Fruit fly (Drosophila melanogaster) whole organism, embryonic: ENCODE data around the gene ddbt.

Experiments
- B-H1 ChIP-seq: fragments of 200-800 bp; sonication (Bioruptor generic); IDR thresholded peaks from 3 replicates; pipeline ENCODE4 v1.3.6; 2022; ENCODE audit warnings: missing biosample characterization, missing genetic modification characterization
- C15 ChIP-seq: fragments of 200-800 bp; sonication (Bioruptor generic); IDR thresholded peaks from 3 replicates; pipeline ENCODE4 v1.3.6; 2022; ENCODE audit warnings: missing biosample characterization, missing genetic modification characterization
- CG1024 ChIP-seq: fragments of 200-800 bp; sonication (Bioruptor generic); IDR thresholded peaks from 2 replicates; pipeline ENCODE4 v1.3.6; 2022; ENCODE audit warnings: missing biosample characterization, missing genetic modification characterization
- CG10959 ChIP-seq: fragments of 200-800 bp; sonication (Bioruptor generic); IDR thresholded peaks from 2 replicates; pipeline ENCODE4 v1.3.6; 2022; ENCODE audit warnings: missing biosample characterization, missing genetic modification characterization
- CG10979 ChIP-seq: fragments of 200-800 bp; sonication (Bioruptor generic); optimal IDR thresholded peaks from 2 replicates; lab custom pipeline; 2018; ENCODE audit warnings: missing biosample characterization, mild to moderate bottlenecking, missing genetic modification characterization, moderate library complexity
- CG11456 ChIP-seq: fragments of 200-800 bp; sonication (Bioruptor generic); IDR thresholded peaks from 3 replicates; pipeline ENCODE4 v1.3.6; 2022; ENCODE audit warnings: missing biosample characterization, missing genetic modification characterization
- CG12155 ChIP-seq: fragments of 200-800 bp; sonication (Bioruptor generic); optimal IDR thresholded peaks from 3 replicates; lab custom pipeline; 2016; ENCODE audit warnings: missing biosample characterization, missing genetic modification characterization
- CG14014 ChIP-seq: fragments of 200-800 bp; sonication (Bioruptor generic); IDR thresholded peaks from 2 replicates; pipeline ENCODE4 v1.3.6; 2022; ENCODE audit warnings: missing biosample characterization, missing genetic modification characterization
- CG16815 ChIP-seq: fragments of 200-800 bp; sonication (Bioruptor generic); optimal IDR thresholded peaks from 3 replicates; lab custom pipeline; 2017; ENCODE audit warnings: missing biosample characterization, mild to moderate bottlenecking, missing genetic modification characterization
- CG18262 ChIP-seq: fragments of 200-800 bp; optimal IDR thresholded peaks from 3 replicates; lab custom pipeline; 2019; ENCODE audit warnings: missing biosample characterization, mild to moderate bottlenecking, missing genetic modification characterization, moderate library complexity
- CG2199 ChIP-seq: fragments of 200-800 bp; sonication (Bioruptor generic); IDR thresholded peaks from 3 replicates; pipeline ENCODE4 v1.3.6; 2022; ENCODE audit warnings: missing biosample characterization, missing genetic modification characterization
- CG31224 ChIP-seq: fragments of 200-800 bp; sonication (Bioruptor generic); IDR thresholded peaks from 2 replicates; pipeline ENCODE4 v1.3.6; 2022; ENCODE audit warnings: missing biosample characterization, missing genetic modification characterization
- CG33213 ChIP-seq: fragments of 200-800 bp; sonication (Bioruptor generic); optimal IDR thresholded peaks from 3 replicates; lab custom pipeline; 2016; ENCODE audit warnings: missing biosample characterization, missing genetic modification characterization
- CG4854 ChIP-seq: fragments of 200-800 bp; sonication (Bioruptor generic); optimal IDR thresholded peaks from 2 replicates; lab custom pipeline; 2016; ENCODE audit warnings: missing biosample characterization, missing genetic modification characterization, inconsistent platforms
- CG6254 ChIP-seq: fragments of 200-800 bp; sonication (Bioruptor generic); optimal IDR thresholded peaks from 3 replicates; lab custom pipeline; 2017; ENCODE audit warnings: mild to moderate bottlenecking, missing biosample characterization, missing genetic modification reagents, missing genetic modification characterization
- CG7357 ChIP-seq: fragments of 200-800 bp; sonication (Bioruptor generic); IDR thresholded peaks from 3 replicates; pipeline ENCODE4 v1.3.6; 2022; ENCODE audit warnings: missing biosample characterization, missing genetic modification characterization
- CG7839 ChIP-seq: fragments of 200-800 bp; sonication (Bioruptor generic); optimal IDR thresholded peaks from 3 replicates; lab custom pipeline; 2018; ENCODE audit warnings: missing biosample characterization, mild to moderate bottlenecking, missing genetic modification characterization, moderate library complexity
- CG8944 ChIP-seq: fragments of 200-800 bp; sonication (Bioruptor generic); optimal IDR thresholded peaks from 3 replicates; lab custom pipeline; 2016; ENCODE audit warnings: missing biosample characterization, missing genetic modification characterization
- CG9215 ChIP-seq: fragments of 200-800 bp; sonication (Bioruptor generic); IDR thresholded peaks from 2 replicates; pipeline ENCODE4 v1.3.6; 2022; ENCODE audit warnings: missing biosample characterization, missing genetic modification characterization
- CG9876 ChIP-seq: fragments of 200-800 bp; sonication (Bioruptor generic); optimal IDR thresholded peaks from 2 replicates; lab custom pipeline; 2016; ENCODE audit warnings: missing biosample characterization, missing genetic modification characterization
- CkIIα-i1 ChIP-seq: fragments of 200-800 bp; sonication (Bioruptor generic); IDR thresholded peaks from 2 replicates; pipeline ENCODE4 v1.3.6; 2022; ENCODE audit warnings: missing biosample characterization, missing genetic modification characterization
- CrebB ChIP-seq: fragments of 200-800 bp; sonication (Bioruptor generic); optimal IDR thresholded peaks from 3 replicates; lab custom pipeline; 2018; ENCODE audit warnings: missing biosample characterization, mild to moderate bottlenecking, missing genetic modification characterization
- Dad ChIP-seq: fragments of 200-800 bp; sonication (Bioruptor generic); optimal IDR thresholded peaks from 3 replicates; lab custom pipeline; 2016; ENCODE audit warnings: missing biosample characterization, missing genetic modification characterization
- Dek ChIP-seq: fragments of 200-800 bp; sonication (Bioruptor generic); optimal IDR thresholded peaks from 3 replicates; lab custom pipeline; 2019; ENCODE audit warnings: missing biosample characterization, mild to moderate bottlenecking, missing genetic modification characterization, moderate library complexity
- Dref ChIP-seq: fragments of 200-800 bp; sonication (Bioruptor generic); IDR thresholded peaks from 2 replicates; pipeline ENCODE4 v1.3.6; 2022; ENCODE audit warnings: missing biosample characterization, missing genetic modification characterization
- H15 ChIP-seq: fragments of 200-800 bp; sonication (Bioruptor generic); IDR thresholded peaks from 3 replicates; pipeline ENCODE4 v1.3.6; 2022; ENCODE audit warnings: missing biosample characterization, missing genetic modification characterization
- Hr51 ChIP-seq, 2 experiments: fragments of 200-800 bp; sonication (Bioruptor generic); optimal IDR thresholded peaks; 2 replicates in 1 of 2; 3 replicates in 1 of 2; lab custom pipeline; 2016 to 2018; ENCODE audit warnings: missing biosample characterization in 2 of 2, missing genetic modification characterization in 2 of 2, mild to moderate bottlenecking in 1 of 2, moderate library complexity in 1 of 2
- Mes4 ChIP-seq: fragments of 200-800 bp; sonication (Bioruptor generic); optimal IDR thresholded peaks from 2 replicates; lab custom pipeline; 2016; ENCODE audit warnings: missing biosample characterization, missing genetic modification characterization
- Sox100B ChIP-seq: fragments of 200-800 bp; sonication (Bioruptor generic); optimal IDR thresholded peaks from 3 replicates; lab custom pipeline; 2018; ENCODE audit warnings: missing biosample characterization, mild to moderate bottlenecking, missing genetic modification characterization
- Stat92E ChIP-seq, 3 experiments: fragments of >200 bp in 2 of 3; fragments of 200-800 bp in 1 of 3; sonication (Bioruptor generic) in 1 of 3; optimal IDR thresholded peaks; 2 replicates each; lab custom pipeline; 2017 to 2019; ENCODE audit warnings: missing biosample characterization in 3 of 3, missing genetic modification characterization in 3 of 3, mild to moderate bottlenecking in 1 of 3, moderate library complexity in 1 of 3
- Taf1 ChIP-seq: fragments of 200-800 bp; sonication (Bioruptor generic); IDR thresholded peaks from 2 replicates; pipeline ENCODE4 v1.3.6; 2022; ENCODE audit warnings: missing biosample characterization, missing genetic modification characterization
- br ChIP-seq: fragments of >200 bp; optimal IDR thresholded peaks from 2 replicates; lab custom pipeline; 2017
- cato ChIP-seq: fragments of 200-800 bp; sonication (Bioruptor generic); optimal IDR thresholded peaks from 2 replicates; lab custom pipeline; 2016; ENCODE audit warnings: missing biosample characterization, missing genetic modification characterization, borderline replicate concordance
- croc ChIP-seq: fragments of 200-800 bp; sonication (Bioruptor generic); conservative IDR thresholded peaks from 3 replicates; pipeline ENCODE4 v1.3.6; 2022; ENCODE audit warnings: missing biosample characterization, missing genetic modification characterization
- dimm ChIP-seq: fragments of 200-800 bp; sonication (Bioruptor generic); IDR thresholded peaks from 2 replicates; pipeline ENCODE4 v1.3.6; 2022; ENCODE audit warnings: missing biosample characterization, missing genetic modification characterization
- gcm ChIP-seq: fragments of 200-800 bp; sonication (Bioruptor generic); optimal IDR thresholded peaks from 2 replicates; lab custom pipeline; 2019; ENCODE audit warnings: missing biosample characterization, mild to moderate bottlenecking, missing genetic modification characterization, moderate library complexity
- hkb ChIP-seq, 2 experiments: fragments of 200-800 bp in 1 of 2; fragments of >200 bp in 1 of 2; sonication (Bioruptor generic) in 1 of 2; IDR thresholded peaks in 1 of 2; optimal IDR thresholded peaks in 1 of 2; 2 replicates each; pipeline versions ENCODE4 v1.3.6 to Lab custom; 2017 to 2022; ENCODE audit warnings: missing biosample characterization in 1 of 2, missing genetic modification characterization in 1 of 2
- jigr1 ChIP-seq: fragments of 200-800 bp; sonication (Bioruptor generic); IDR thresholded peaks from 3 replicates; pipeline ENCODE4 v1.3.6; 2022; ENCODE audit warnings: missing biosample characterization, missing genetic modification characterization
- kay ChIP-seq: fragments of 200-800 bp; sonication (Bioruptor generic); optimal IDR thresholded peaks from 2 replicates; lab custom pipeline; 2016; ENCODE audit warnings: missing biosample characterization, missing genetic modification characterization
- mld ChIP-seq: fragments of 200-800 bp; sonication (Bioruptor generic); IDR thresholded peaks from 3 replicates; pipeline ENCODE4 v1.3.6; 2022; ENCODE audit warnings: missing biosample characterization, missing genetic modification characterization; ENCODE audit not compliant: partially characterized antibody
- nerfin-1 ChIP-seq: fragments of 200-800 bp; sonication (Bioruptor generic); optimal IDR thresholded peaks from 3 replicates; lab custom pipeline; 2019; ENCODE audit warnings: missing biosample characterization, mild to moderate bottlenecking, missing genetic modification characterization, moderate library complexity
- peb ChIP-seq: fragments of 200-800 bp; sonication (Bioruptor generic); IDR thresholded peaks from 2 replicates; pipeline ENCODE4 v1.3.6; 2022; ENCODE audit warnings: missing biosample characterization, missing genetic modification characterization
- pho ChIP-seq: fragments of 200-800 bp; sonication (Bioruptor generic); optimal IDR thresholded peaks from 2 replicates; lab custom pipeline; 2016; ENCODE audit warnings: missing biosample characterization, missing genetic modification characterization
- schlank ChIP-seq: fragments of 200-800 bp; sonication (Bioruptor generic); optimal IDR thresholded peaks from 2 replicates; lab custom pipeline; 2018; ENCODE audit warnings: missing biosample characterization, mild to moderate bottlenecking, missing genetic modification characterization
- sim ChIP-seq: fragments of 200-800 bp; sonication (Bioruptor generic); IDR thresholded peaks from 2 replicates; pipeline ENCODE4 v1.3.6; 2022; ENCODE audit warnings: missing biosample characterization, missing genetic modification characterization
- sob ChIP-seq: fragments of 200-800 bp; sonication (Bioruptor generic); IDR thresholded peaks from 2 replicates; pipeline ENCODE4 v1.3.6; 2022; ENCODE audit warnings: missing biosample characterization, missing genetic modification characterization
- sug ChIP-seq: fragments of 200-800 bp; optimal IDR thresholded peaks from 2 replicates; lab custom pipeline; 2019; ENCODE audit warnings: missing biosample characterization, mild to moderate bottlenecking, missing genetic modification characterization, moderate library complexity
- tgo ChIP-seq: fragments of 200-800 bp; sonication (Bioruptor generic); IDR thresholded peaks from 3 replicates; pipeline ENCODE4 v1.3.6; 2022; ENCODE audit warnings: missing biosample characterization, missing genetic modification characterization
- vvl ChIP-seq: fragments of 200-800 bp; sonication (Bioruptor generic); IDR thresholded peaks from 2 replicates; pipeline ENCODE4 v1.3.6; 2022; ENCODE audit warnings: missing biosample characterization, missing genetic modification characterization
- zfh1 ChIP-seq: fragments of 200-800 bp; sonication (Bioruptor generic); IDR thresholded peaks from 3 replicates; pipeline ENCODE4 v1.3.6; 2022; ENCODE audit warnings: missing biosample characterization, missing genetic modification characterization

Gene ddbt

DNA sequence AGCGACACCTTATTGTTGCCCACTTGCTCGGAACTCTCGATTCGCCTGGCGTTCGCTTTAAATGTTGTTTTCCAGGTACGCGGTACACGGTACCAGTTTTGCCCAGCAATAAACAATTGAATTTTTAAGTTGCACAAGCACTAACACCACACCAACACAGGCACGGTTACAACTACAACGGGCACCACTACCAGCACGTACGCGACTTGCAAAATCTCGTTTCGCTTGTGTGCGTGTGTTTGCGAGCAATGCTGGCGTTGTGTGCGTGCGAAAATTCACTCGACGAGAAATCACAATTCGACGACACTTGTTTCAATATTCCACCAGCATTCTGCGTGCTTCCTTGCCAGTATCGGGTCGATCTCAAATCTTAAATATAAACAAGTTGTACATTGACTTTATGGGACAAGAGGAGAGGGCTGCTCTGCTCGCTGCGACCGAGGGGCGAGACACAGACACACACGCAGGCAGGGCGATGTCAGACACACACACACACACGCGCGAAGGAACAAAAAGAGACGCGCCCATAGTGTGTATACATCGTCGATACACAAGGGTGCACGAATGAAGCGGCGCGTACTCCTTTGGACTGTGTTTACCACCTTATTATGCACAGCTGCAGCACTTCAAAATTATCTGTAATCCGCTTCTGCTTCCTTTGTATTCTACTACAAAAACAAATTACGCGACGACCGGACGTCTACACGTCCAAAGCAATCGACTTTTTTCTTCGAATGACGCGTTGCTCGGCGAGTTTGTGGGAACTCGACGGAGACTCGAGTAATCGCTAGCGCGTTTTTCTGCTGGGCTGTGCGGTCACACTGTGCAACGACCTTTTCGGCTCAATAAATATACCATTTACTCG is 2.5 kb downstream of the ddbt start, which contains the start of gene fwd (continued):
- TF ChIP-seq Stat92E (GFP tag; optimal IDR thresholded peaks at IDR 0.05; lab: Kevin White, UChicago), result peak in 1 of 3 experiments; percentile 55
- no peak for TF ChIP-seq sim (GFP tag; lab: Robert Waterston, UW)
- TF ChIP-seq Hr51 (GFP tag; optimal IDR thresholded peaks at IDR 0.05; lab: Kevin White, UChicago), result peak in 1 of 2 experiments; percentile 54
- TF ChIP-seq Mes4 (GFP tag; lab: Kevin White, UChicago), result peak; percentile 46
- TF ChIP-seq gcm, result no peak
- no peak for TF ChIP-seq peb (GFP tag; lab: Robert Waterston, UW)
- TF ChIP-seq CG1024 (GFP tag; lab: Robert Waterston, UW), result no peak
- TF ChIP-seq vvl, result peak; percentile 45; the same call in 1 of the 2 replicates
- TF ChIP-seq CG33213 (GFP tag; lab: Kevin White, UChicago), result peak; percentile 68
- peak; percentile 16 for TF ChIP-seq CG4854 (GFP tag; lab: Kevin White, UChicago)
- peak; percentile 12 for TF ChIP-seq Dek (tag; lab: Kevin White, UChicago)
- TF ChIP-seq CG10979 (tag; lab: Kevin White, UChicago), result peak; percentile 25
- TF ChIP-seq CG31224, result no peak
- TF ChIP-seq CkIIα-i1 (GFP tag; lab: Robert Waterston, UW), result no peak
- no peak for TF ChIP-seq tgo (GFP tag; lab: Robert Waterston, UW)
- no peak for TF ChIP-seq jigr1 (GFP tag; lab: Robert Waterston, UW)
- no peak for TF ChIP-seq CG7357 (GFP tag; lab: Robert Waterston, UW)
- no peak for TF ChIP-seq B-H1 (GFP tag; lab: Robert Waterston, UW)
- no peak for TF ChIP-seq CG10959 (GFP tag; lab: Robert Waterston, UW)
- no peak for TF ChIP-seq br
- TF ChIP-seq kay (GFP tag; lab: Kevin White, UChicago), result peak; percentile 63
- TF ChIP-seq CG18262 (tag; lab: Kevin White, UChicago), result peak; percentile 35
- no peak for TF ChIP-seq CG9876 (GFP tag; lab: Kevin White, UChicago)
- no peak for TF ChIP-seq Sox100B (GFP tag; lab: Kevin White, UChicago)
- TF ChIP-seq CG6254 (GFP tag; lab: Kevin White, UChicago), result no peak
- TF ChIP-seq CG2199 (GFP tag; lab: Robert Waterston, UW), result peak; percentile 40; the same call in 1 of the 3 replicates
- peak; percentile 38 for TF ChIP-seq nerfin-1 (tag; lab: Kevin White, UChicago)
- no peak for TF ChIP-seq mld (GFP tag; lab: Robert Waterston, UW)
- no peak for TF ChIP-seq Dad (GFP tag; lab: Kevin White, UChicago)
- TF ChIP-seq CG8944 (GFP tag; lab: Kevin White, UChicago), result no peak
- TF ChIP-seq CG14014, result no peak
- TF ChIP-seq C15 (GFP tag; lab: Robert Waterston, UW), result no peak
- no peak for TF ChIP-seq hkb (optimal IDR thresholded peaks at IDR 0.05; lab: Kevin White, UChicago)
- TF ChIP-seq hkb (GFP tag; IDR thresholded peaks at IDR 0.05; lab: Robert Waterston, UW), result no peak
- peak; percentile 14 for TF ChIP-seq pho (GFP tag; lab: Kevin White, UChicago)
- TF ChIP-seq CG12155 (GFP tag; lab: Kevin White, UChicago), result peak; percentile 100
- peak; percentile 24 for TF ChIP-seq CrebB (tag; lab: Kevin White, UChicago)
- 0 out of 3 replicates have a peak, but pooled peaks have one; percentile 12 for TF ChIP-seq zfh1 (GFP tag; lab: Robert Waterston, UW)
- no peak for TF ChIP-seq H15
- no peak for TF ChIP-seq dimm (GFP tag; lab: Robert Waterston, UW)
- TF ChIP-seq cato (GFP tag; lab: Kevin White, UChicago), result no peak
- TF ChIP-seq Dref (GFP tag; lab: Robert Waterston, UW), result peak; percentile 49
- TF ChIP-seq CG9215, result no peak
- no peak for TF ChIP-seq CG16815 (GFP tag; lab: Kevin White, UChicago)
- no peak for TF ChIP-seq Taf1
- TF ChIP-seq sob, result peak; percentile 15; the same call in 1 of the 2 replicates
- TF ChIP-seq CG7839 (tag; lab: Kevin White, UChicago), result peak; percentile 40
- no peak for TF ChIP-seq croc (GFP tag; lab: Robert Waterston, UW)
- TF ChIP-seq CG11456 (GFP tag; lab: Robert Waterston, UW), result no peak
- peak; percentile 17 for TF ChIP-seq schlank (tag; lab: Kevin White, UChicago)
- peak; percentile 45 for TF ChIP-seq sug (tag; lab: Kevin White, UChicago)
